Worm (Caenorhabditis elegans) whole organism, young adult: ENCODE measurements around the gene twk-24.

ENCODE experiments used
- B0019.2 ChIP-seq: fragments of 200-800 bp; sonication (Bioruptor generic); conservative IDR thresholded peaks from 2 replicates; pipeline ENCODE4 v1.3.6; 2022; ENCODE audit warnings: missing genetic modification reagents, missing genetic modification characterization, missing compliant biosample characterization
- F57A8.1 ChIP-seq: fragments of 200-800 bp; sonication (Bioruptor generic); optimal IDR thresholded peaks from 2 replicates; lab custom pipeline; 2018; ENCODE audit warnings: mild to moderate bottlenecking, missing genetic modification characterization, moderate library complexity, missing compliant biosample characterization
- K11D2.4 ChIP-seq: fragments of 200-800 bp; sonication (Bioruptor generic); IDR thresholded peaks from 2 replicates; pipeline ENCODE4 v1.3.6; 2022; ENCODE audit warnings: missing genetic modification reagents, missing genetic modification characterization, missing compliant biosample characterization
- K12H6.12 ChIP-seq: fragments of 200-800 bp; sonication (Bioruptor generic); optimal IDR thresholded peaks from 2 replicates; lab custom pipeline; 2018; ENCODE audit warnings: mild to moderate bottlenecking, missing genetic modification characterization, missing compliant biosample characterization
- T07F8.4 ChIP-seq: sonication (generic microtip); optimal IDR thresholded peaks from 2 replicates; lab custom pipeline; 2016; ENCODE audit warnings: mild to moderate bottlenecking, missing genetic modification characterization, moderate library complexity, missing compliant biosample characterization
- T26A5.8 ChIP-seq: sonication (generic microtip); optimal IDR thresholded peaks from 2 replicates; lab custom pipeline; 2016; ENCODE audit warnings: missing genetic modification characterization, missing compliant biosample characterization
- Y53G8AR.9 ChIP-seq: fragments of 200-800 bp; sonication (Bioruptor generic); conservative IDR thresholded peaks from 2 replicates; pipeline ENCODE4 v1.3.6; 2022; ENCODE audit warnings: missing genetic modification reagents, missing genetic modification characterization, missing compliant biosample characterization
- Y67H2A.10 ChIP-seq: fragments of 200-800 bp; sonication (Bioruptor generic); conservative IDR thresholded peaks from 2 replicates; pipeline ENCODE4 v1.3.6; 2022; ENCODE audit warnings: missing genetic modification reagents, missing genetic modification characterization, missing compliant biosample characterization
- ZK185.1 ChIP-seq: sonication (generic microtip); optimal IDR thresholded peaks from 2 replicates; lab custom pipeline; 2016; ENCODE audit warnings: mild to moderate bottlenecking, missing genetic modification characterization, missing compliant biosample characterization; ENCODE audit not compliant: poor library complexity, severe bottlenecking
- ama-1 ChIP-seq, 3 experiments: fragments of 150-350 bp in 1 of 3; sonication (generic microtip) in 2 of 3; optimal IDR thresholded peaks; 2 replicates each; lab custom pipeline; 2014 to 2018; ENCODE audit warnings: missing biosample characterization in 2 of 3, missing genetic modification characterization in 2 of 3, missing genetic modification reagents in 2 of 3
- atf-7 ChIP-seq: sonication (generic microtip); optimal IDR thresholded peaks from 2 replicates; lab custom pipeline; 2017; ENCODE audit warnings: mild to moderate bottlenecking, missing genetic modification characterization, missing compliant biosample characterization
- athp-1 ChIP-seq: sonication (generic microtip); optimal IDR thresholded peaks from 2 replicates; lab custom pipeline; 2017; ENCODE audit warnings: mild to moderate bottlenecking, missing genetic modification characterization, missing compliant biosample characterization
- attf-3 ChIP-seq: fragments of 200-800 bp; sonication (Bioruptor generic); conservative IDR thresholded peaks from 2 replicates; pipeline ENCODE4 v1.3.6; 2022; ENCODE audit warnings: missing genetic modification reagents, missing genetic modification characterization, missing compliant biosample characterization
- attf-6 ChIP-seq: fragments of 200-800 bp; sonication (Bioruptor generic); IDR thresholded peaks from 2 replicates; pipeline ENCODE4 v1.3.6; 2022; ENCODE audit warnings: missing genetic modification reagents, missing genetic modification characterization, missing compliant biosample characterization
- ccch-3 ChIP-seq: fragments of 200-800 bp; sonication (Bioruptor generic); optimal IDR thresholded peaks from 2 replicates; lab custom pipeline; 2018; ENCODE audit warnings: mild to moderate bottlenecking, missing genetic modification characterization, missing compliant biosample characterization
- cebp-1 ChIP-seq, 2 experiments: fragments of 200-800 bp in 1 of 2; sonication (Bioruptor generic) in 1 of 2; sonication (generic microtip) in 1 of 2; IDR thresholded peaks in 1 of 2; optimal IDR thresholded peaks in 1 of 2; 2 replicates each; pipeline versions ENCODE4 v1.3.6 to Lab custom; 2017 to 2022; ENCODE audit warnings: missing compliant biosample characterization in 2 of 2, missing genetic modification characterization in 2 of 2, mild to moderate bottlenecking in 1 of 2, missing genetic modification reagents in 1 of 2, moderate library complexity in 1 of 2
- ceh-100 ChIP-seq: fragments of 200-800 bp; sonication (Bioruptor generic); IDR thresholded peaks from 2 replicates; pipeline ENCODE4 v1.3.6; 2022; ENCODE audit warnings: missing genetic modification reagents, missing genetic modification characterization, missing compliant biosample characterization
- ceh-27 ChIP-seq: fragments of 200-800 bp; sonication (Bioruptor generic); optimal IDR thresholded peaks from 2 replicates; lab custom pipeline; 2018; ENCODE audit warnings: mild to moderate bottlenecking, missing genetic modification characterization, moderate library complexity, missing compliant biosample characterization
- ceh-40 ChIP-seq: fragments of 200-800 bp; sonication (Bioruptor generic); IDR thresholded peaks from 2 replicates; pipeline ENCODE4 v1.3.6; 2022; ENCODE audit warnings: missing genetic modification characterization, missing compliant biosample characterization
- egl-18 ChIP-seq: fragments of 200-800 bp; sonication (Bioruptor generic); IDR thresholded peaks from 2 replicates; pipeline ENCODE4 v1.3.6; 2022; ENCODE audit warnings: missing genetic modification reagents, missing genetic modification characterization, missing compliant biosample characterization
- egl-44 ChIP-seq: fragments of 200-800 bp; sonication (Bioruptor generic); IDR thresholded peaks from 2 replicates; pipeline ENCODE4 v1.3.6; 2022; ENCODE audit warnings: missing genetic modification reagents, missing genetic modification characterization, missing compliant biosample characterization
- egrh-3 ChIP-seq: fragments of 200-800 bp; sonication (Bioruptor generic); IDR thresholded peaks from 2 replicates; pipeline ENCODE4 v1.3.6; 2022; ENCODE audit warnings: missing genetic modification reagents, missing genetic modification characterization, missing compliant biosample characterization
- ekl-4 ChIP-seq: fragments of 200-800 bp; sonication (Bioruptor generic); IDR thresholded peaks from 2 replicates; pipeline ENCODE4 v1.3.6; 2022; ENCODE audit warnings: missing genetic modification reagents, missing genetic modification characterization, missing compliant biosample characterization
- him-1 ChIP-seq: sonication (generic microtip); optimal IDR thresholded peaks from 2 replicates; lab custom pipeline; 2016; ENCODE audit warnings: missing genotype, missing genetic modification reagents, missing genetic modification characterization, missing compliant biosample characterization
- lag-1 ChIP-seq: fragments of 200-800 bp; sonication (Bioruptor generic); IDR thresholded peaks from 2 replicates; pipeline ENCODE4 v1.3.6; 2022; ENCODE audit warnings: missing genetic modification reagents, missing genetic modification characterization, missing compliant biosample characterization
- lin-26 ChIP-seq: fragments of 200-800 bp; sonication (Bioruptor generic); IDR thresholded peaks from 2 replicates; pipeline ENCODE4 v1.3.6; 2022; ENCODE audit warnings: missing genetic modification reagents, missing genetic modification characterization, missing compliant biosample characterization
- lin-54 ChIP-seq: fragments of 200-800 bp; sonication (Bioruptor generic); optimal IDR thresholded peaks from 2 replicates; lab custom pipeline; 2018; ENCODE audit warnings: mild to moderate bottlenecking, missing genetic modification characterization, missing compliant biosample characterization
- lir-1 ChIP-seq: fragments of 200-800 bp; sonication (Bioruptor generic); conservative IDR thresholded peaks from 2 replicates; pipeline ENCODE4 v1.3.6; 2022; ENCODE audit warnings: missing genetic modification reagents, missing genetic modification characterization, missing compliant biosample characterization
- madf-10 ChIP-seq: sonication (generic microtip); optimal IDR thresholded peaks from 2 replicates; lab custom pipeline; 2016; ENCODE audit warnings: mild to moderate bottlenecking, missing genetic modification characterization, missing compliant biosample characterization
- madf-3 ChIP-seq: fragments of 200-800 bp; sonication (Bioruptor generic); IDR thresholded peaks from 2 replicates; pipeline ENCODE4 v1.3.6; 2022; ENCODE audit warnings: missing genetic modification reagents, missing genetic modification characterization, missing compliant biosample characterization
- nfya-2 ChIP-seq: fragments of 200-800 bp; sonication (Bioruptor generic); IDR thresholded peaks from 2 replicates; pipeline ENCODE4 v1.3.6; 2022; ENCODE audit warnings: missing genetic modification reagents, missing genetic modification characterization, missing compliant biosample characterization
- pha-4 ChIP-seq: fragments of 150-350 bp; sonication (generic microtip); optimal IDR thresholded peaks from 2 replicates; lab custom pipeline; 2014; ENCODE audit warnings: missing biosample characterization, missing genetic modification reagents, missing genetic modification characterization
- repo-1 ChIP-seq: sonication (generic microtip); optimal IDR thresholded peaks from 2 replicates; lab custom pipeline; 2017; ENCODE audit warnings: mild to moderate bottlenecking, missing genetic modification characterization, missing compliant biosample characterization
- sdz-38 ChIP-seq: sonication (generic microtip); optimal IDR thresholded peaks from 2 replicates; lab custom pipeline; 2016; ENCODE audit warnings: missing genotype, missing genetic modification characterization, missing compliant biosample characterization
- snpc-4 ChIP-seq, 5 experiments: fragments of 150-350 bp in 1 of 5; sonication (generic microtip) in 4 of 5; optimal IDR thresholded peaks; 2 replicates each; lab custom pipeline; 2014 to 2018; ENCODE audit warnings: missing genetic modification characterization in 5 of 5, missing biosample characterization in 3 of 5, antibody characterized with exemption in 2 of 5, mild to moderate bottlenecking in 2 of 5, missing compliant biosample characterization in 2 of 5, missing genotype in 2 of 5, moderate library complexity in 2 of 5, missing genetic modification reagents in 1 of 5
- tlf-1 ChIP-seq: fragments of 200-800 bp; sonication (Bioruptor generic); optimal IDR thresholded peaks from 2 replicates; lab custom pipeline; 2018; ENCODE audit warnings: mild to moderate bottlenecking, missing genetic modification characterization, missing compliant biosample characterization
- unc-130 ChIP-seq: sonication (generic microtip); optimal IDR thresholded peaks from 2 replicates; lab custom pipeline; 2016; ENCODE audit warnings: missing genetic modification reagents, missing genetic modification characterization, missing compliant biosample characterization
- zfh-2 ChIP-seq: fragments of 200-800 bp; sonication (Bioruptor generic); conservative IDR thresholded peaks from 2 replicates; pipeline ENCODE4 v1.3.6; 2022; ENCODE audit warnings: missing genetic modification reagents, missing genetic modification characterization, missing compliant biosample characterization
- ztf-18 ChIP-seq: sonication (generic microtip); optimal IDR thresholded peaks from 2 replicates; lab custom pipeline; 2016; ENCODE audit warnings: missing genotype, mild to moderate bottlenecking, missing genetic modification characterization, missing compliant biosample characterization
- ztf-3 ChIP-seq: fragments of 200-800 bp; sonication (Bioruptor generic); optimal IDR thresholded peaks from 2 replicates; lab custom pipeline; 2018; ENCODE audit warnings: mild to moderate bottlenecking, missing genetic modification characterization, missing compliant biosample characterization

twk-24 gene

ce11 chrV:12261377-12261776 lies 7.7 kb downstream of the twk-24 start, which contains the start of gene tbb-6:
Gene tbb-6 (plus strand): TSS chrV:12261531.
- TF ChIP-seq ztf-18 (tag; lab: Kevin White, UChicago) = no peak
- peak; percentile 96 for TF ChIP-seq cebp-1 (GFP tag; IDR thresholded peaks at IDR 0.05; lab: Robert Waterston, UW)
- peak; percentile 99 for TF ChIP-seq cebp-1 (tag; optimal IDR thresholded peaks at IDR 0.05; lab: Kevin White, UChicago)
- TF ChIP-seq, all 124 proteins: peak for 1

- TF ChIP-seq unc-130 (GFP tag; lab: Kevin White, UChicago) (no peak), K11D2.4 (no peak), tlf-1 (GFP tag; lab: Kevin White, UChicago) (no peak)
Observed at ce11 chrV:12258922-12259321, 10.2 kb downstream of the twk-24 start, which contains the start of gene ugt-56. Gene ugt-56 (plus strand): TSS chrV:12258982.

DNA sequence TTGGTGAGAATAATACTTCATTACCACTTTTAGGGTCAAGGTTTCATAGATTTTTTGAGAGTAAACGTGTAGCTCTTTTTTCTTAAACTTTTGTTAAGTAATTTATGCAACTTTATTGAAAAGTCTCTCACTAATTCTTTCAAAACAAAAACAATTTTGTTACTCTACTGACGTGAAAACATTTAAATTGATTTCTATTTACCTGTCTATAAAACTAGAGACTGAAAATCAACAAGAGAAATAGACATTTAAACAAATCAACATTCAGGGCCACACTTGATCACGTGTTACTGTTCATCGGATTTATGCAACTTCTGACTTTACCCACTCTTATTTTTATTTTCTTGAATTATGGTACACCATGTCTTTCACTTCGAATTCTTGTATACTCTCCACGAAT lies 12.7 kb downstream of the twk-24 start, which contains the start of gene ugt-55:
Gene ugt-55, plus strand, starts transcription at position 301 of the 400 bp plus-strand sequence.
- TF ChIP-seq T26A5.8 (tag; lab: Kevin White, UChicago) (no peak), lin-54 (no peak), unc-130 (GFP tag; lab: Kevin White, UChicago) (no peak), Y53G8AR.9 (GFP tag; lab: Robert Waterston, UW) (no peak), athp-1 (tag; lab: Kevin White, UChicago) (no peak)
- TF ChIP-seq, all 124 proteins: peak for 0

DNA sequence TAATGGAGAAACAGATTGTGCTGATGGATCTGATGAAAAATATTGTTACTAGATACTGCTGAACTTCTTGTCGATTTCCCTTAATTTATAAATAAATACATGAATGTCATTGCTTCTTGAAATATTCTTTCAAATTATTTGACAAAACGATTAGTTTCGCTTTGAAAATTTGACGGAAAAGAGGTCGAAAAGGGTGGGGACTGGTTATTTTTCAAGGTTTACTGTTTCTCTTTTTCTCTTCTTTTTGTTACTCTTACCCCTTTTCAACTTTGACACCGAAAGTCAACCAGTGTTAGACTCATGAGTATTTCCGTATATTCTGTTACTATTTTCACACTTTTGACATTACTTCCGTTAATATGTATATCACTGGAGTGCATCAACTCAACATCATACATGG lies 13.8 kb downstream of the twk-24 start, which contains the start of gene T04H1.12:
Gene T04H1.12, plus strand, starts transcription at position 301 of the 400 bp plus-strand sequence.
- TF ChIP-seq ccch-3 (GFP tag; lab: Kevin White, UChicago) (no peak), lir-1 (no peak), ekl-4 (GFP tag; lab: Robert Waterston, UW) (no peak), nfya-2 (GFP tag; lab: Robert Waterston, UW) (no peak), pha-4 (tag; lab: Kevin White, UChicago) (no peak), egl-18 (no peak), T07F8.4 (tag; lab: Kevin White, UChicago) (no peak), madf-10 (tag; lab: Kevin White, UChicago) (no peak), ZK185.1 (tag; lab: Kevin White, UChicago) (no peak), snpc-4 (GFP tag; optimal IDR thresholded peaks at IDR 0.05; lab: Kevin White, UChicago) (no peak), snpc-4 (tag; optimal IDR thresholded peaks at IDR 0.05; lab: Kevin White, UChicago) (no peak), B0019.2 (no peak), lag-1 (GFP tag; lab: Robert Waterston, UW) (no peak), attf-6 (no peak), lin-26 (GFP tag; lab: Robert Waterston, UW) (no peak), madf-3 (GFP tag; lab: Robert Waterston, UW) (no peak), sdz-38 (tag; lab: Kevin White, UChicago) (no peak), unc-130 (GFP tag; lab: Kevin White, UChicago) (no peak), repo-1 (no peak), lin-54 (no peak), ceh-100 (GFP tag; lab: Robert Waterston, UW) (no peak)
- TF ChIP-seq, all 124 proteins: peak for 0

ce11 chrV:12252272-12252671 lies 16.9 kb downstream of the twk-24 start, which contains the start of gene lrx-1:
Gene lrx-1 (plus strand): TSS chrV:12252572.
- TF ChIP-seq F57A8.1 (GFP tag; lab: Kevin White, UChicago) = no peak
- TF ChIP-seq Y67H2A.10 (GFP tag; lab: Robert Waterston, UW) = no peak
- TF ChIP-seq Y53G8AR.9 (GFP tag; lab: Robert Waterston, UW) = no peak
- TF ChIP-seq ztf-3 (GFP tag; lab: Kevin White, UChicago) = no peak
- TF ChIP-seq zfh-2 (GFP tag; lab: Robert Waterston, UW) = no peak
- TF ChIP-seq ceh-40 (GFP tag; lab: Robert Waterston, UW) = no peak
- TF ChIP-seq sdz-38 (tag; lab: Kevin White, UChicago) = no peak
- no peak for TF ChIP-seq egrh-3 (GFP tag; lab: Robert Waterston, UW)
- TF ChIP-seq attf-3 (GFP tag; lab: Robert Waterston, UW) = no peak
- no peak for TF ChIP-seq K12H6.12 (tag; lab: Kevin White, UChicago)
- TF ChIP-seq him-1 (tag; lab: Kevin White, UChicago) = no peak
- TF ChIP-seq egl-44 (GFP tag; lab: Robert Waterston, UW) = no peak
- no peak for TF ChIP-seq ceh-27 (GFP tag; lab: Kevin White, UChicago)
- no peak for TF ChIP-seq atf-7 (tag; lab: Kevin White, UChicago)
- no peak for TF ChIP-seq unc-130 (GFP tag; lab: Kevin White, UChicago)
- no peak for TF ChIP-seq ama-1 (optimal IDR thresholded peaks at IDR 0.05; lab: Kevin White, UChicago)
- TF ChIP-seq ama-1 (GFP tag; optimal IDR thresholded peaks at IDR 0.05; lab: Kevin White, UChicago) = no peak
- TF ChIP-seq lag-1 (GFP tag; lab: Robert Waterston, UW) = no peak
